Worm (Caenorhabditis elegans): ENCODE measurements around the gene T04A8.8.

DNA sequence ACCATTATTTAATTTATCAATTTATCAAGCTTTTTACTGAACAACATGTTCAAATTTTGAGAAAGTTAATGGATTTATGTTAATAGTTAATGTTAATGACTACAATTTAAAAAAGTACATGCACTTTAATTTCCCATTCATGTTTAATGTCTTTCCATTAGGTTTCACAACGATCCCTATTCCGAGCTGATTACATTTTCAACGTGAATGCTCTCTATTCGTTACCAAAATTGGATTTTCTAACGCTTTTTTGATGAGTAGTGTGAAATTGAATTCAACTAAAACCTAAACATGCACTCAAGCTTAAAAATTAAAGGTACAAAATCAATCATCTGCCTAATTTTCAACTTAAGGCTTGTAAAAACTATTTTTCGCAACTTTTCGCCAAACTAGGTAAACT is 36.4 kb upstream of the T04A8.8 start:
- TF ChIP-seq K02D7.2 (tag; optimal IDR thresholded peaks at IDR 0.05), result no peak
- no peak for TF ChIP-seq C08G9.2 (tag; optimal IDR thresholded peaks at IDR 0.05)
- TF ChIP-seq unc-55 (GFP tag; optimal IDR thresholded peaks at IDR 0.05), result no peak
- TF ChIP-seq ceh-6 (GFP tag; optimal IDR thresholded peaks at IDR 0.05), result no peak
- no peak for TF ChIP-seq ztf-16 (tag; optimal IDR thresholded peaks at IDR 0.05)
- no peak for TF ChIP-seq tbx-2 (tag; optimal IDR thresholded peaks at IDR 0.05)
- no peak for TF ChIP-seq pha-2 (tag; optimal IDR thresholded peaks at IDR 0.05)
- no peak for TF ChIP-seq fkh-10 (GFP tag; optimal IDR thresholded peaks at IDR 0.05)
- TF ChIP-seq nfya-1 (tag; optimal IDR thresholded peaks at IDR 0.05), result no peak
- no peak for TF ChIP-seq nhr-232 (tag; optimal IDR thresholded peaks at IDR 0.05)
- TF ChIP-seq ceh-18 (tag; optimal IDR thresholded peaks at IDR 0.05), result no peak
- TF ChIP-seq C38D4.7 (GFP tag; optimal IDR thresholded peaks at IDR 0.05), result no peak
